Fruit fly (Drosophila melanogaster): ENCODE results near the gene Ir94h.
A peak's percentile ranks its signal among the peaks of the same experiment; 100 is the strongest.

Gene Ir94h

dm6 chr3R:23487201-23487600, at the start of gene Ir94h:
TSS of gene Ir94h (plus strand) at chr3R:23487501.
- TF ChIP-seq CG6163 (GFP tag; IDR thresholded peaks at IDR 0.05) (no peak), pdm3 (GFP tag; optimal IDR thresholded peaks at IDR 0.05) (no peak), fd59A (GFP tag; optimal IDR thresholded peaks at IDR 0.05) (no peak), svp (GFP tag) (no peak), spab (GFP tag; optimal IDR thresholded peaks at IDR 0.05) (no peak), acj6 (GFP tag; optimal IDR thresholded peaks at IDR 0.05) (no peak), CG4318 (GFP tag; optimal IDR thresholded peaks at IDR 0.05) (no peak), Hr4 (GFP tag; optimal IDR thresholded peaks at IDR 0.05) (no peak), CG10631 (GFP tag; optimal IDR thresholded peaks at IDR 0.05) (no peak), ss (GFP tag; optimal IDR thresholded peaks at IDR 0.05) (no peak), CG6276 (GFP tag; optimal IDR thresholded peaks at IDR 0.05) (no peak), dac (GFP tag; optimal IDR thresholded peaks at IDR 0.05) (no peak), CG1621 (tag; optimal IDR thresholded peaks at IDR 0.05) (no peak), CG9139 (GFP tag; optimal IDR thresholded peaks at IDR 0.05) (no peak), eg (GFP tag; IDR thresholded peaks at IDR 0.05) (no peak), salr (GFP tag; optimal IDR thresholded peaks at IDR 0.05) (no peak)

- TF ChIP-seq Sox14 (GFP tag; optimal IDR thresholded peaks at IDR 0.05) (no peak), pdm3 (GFP tag; optimal IDR thresholded peaks at IDR 0.05) (no peak), Eip93F (GFP tag; optimal IDR thresholded peaks at IDR 0.05) (no peak), Eip78C (GFP tag) (no peak), fd59A (GFP tag; optimal IDR thresholded peaks at IDR 0.05) (no peak), Gug (GFP tag; IDR thresholded peaks at IDR 0.05) (no peak), vri (GFP tag; optimal IDR thresholded peaks at IDR 0.05) (no peak), CG16779 (tag; optimal IDR thresholded peaks at IDR 0.05) (no peak)
Measured at dm6 chr3R:23438184-23438787, 49.0 kb upstream of the Ir94h start.

dm6 chr3R:23445249-23445916, 41.9 kb upstream of the Ir94h start:
- peak; percentile 48 for TF ChIP-seq Hr4 (GFP tag; optimal IDR thresholded peaks at IDR 0.05)
- peak in 1 of 2 experiments; percentile 21 for TF ChIP-seq salr (GFP tag; optimal IDR thresholded peaks at IDR 0.05)
- TF ChIP-seq Hr38 (GFP tag; optimal IDR thresholded peaks at IDR 0.05): no peak
- TF ChIP-seq eg (GFP tag; IDR thresholded peaks at IDR 0.05): peak; percentile 39; the same call in 1 of the 3 replicates
- TF ChIP-seq CG32006 (GFP tag; optimal IDR thresholded peaks at IDR 0.05): peak; percentile 60
- no peak for TF ChIP-seq CG8632 (GFP tag; optimal IDR thresholded peaks at IDR 0.05)
- TF ChIP-seq fkh (GFP tag; optimal IDR thresholded peaks at IDR 0.05): peak; percentile 67
- TF ChIP-seq Sox14 (GFP tag; optimal IDR thresholded peaks at IDR 0.05): no peak
- TF ChIP-seq CG15336 (GFP tag; IDR thresholded peaks at IDR 0.05): peak; percentile 33; the same call in 1 of the 2 replicates
- peak; percentile 2 for TF ChIP-seq CG6276 (GFP tag; optimal IDR thresholded peaks at IDR 0.05)
- TF ChIP-seq CG8119 (GFP tag; IDR thresholded peaks at IDR 0.05): 0 out of 3 replicates have a peak, but pooled peaks have one; percentile 31
- TF ChIP-seq CG10669 (GFP tag; optimal IDR thresholded peaks at IDR 0.05): no peak
- TF ChIP-seq Eip78C (GFP tag): peak; percentile 38
- peak; percentile 40 for TF ChIP-seq CG4318 (GFP tag; optimal IDR thresholded peaks at IDR 0.05)

DNA sequence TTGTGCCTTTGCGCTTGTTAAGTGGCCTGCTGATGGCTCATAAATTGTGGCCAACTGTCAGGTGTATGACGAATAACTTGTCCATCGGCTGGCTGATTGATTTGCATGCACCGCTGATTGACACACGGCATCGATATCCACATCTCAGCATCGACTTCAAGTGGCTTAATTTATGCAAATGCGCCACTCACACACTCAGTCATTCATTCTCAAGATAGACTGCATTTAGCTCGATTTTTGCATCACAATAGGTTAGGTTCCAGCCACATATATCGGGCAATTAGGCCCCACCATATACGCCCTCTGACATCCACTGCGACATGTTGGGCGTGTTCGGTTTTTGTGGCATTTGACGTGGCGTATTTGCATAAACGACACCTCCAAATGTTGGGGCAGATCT, 31.4 kb upstream of the Ir94h start:
- TF ChIP-seq Gug (GFP tag; IDR thresholded peaks at IDR 0.05) (no peak), pdm3 (GFP tag; optimal IDR thresholded peaks at IDR 0.05) (no peak), acj6 (GFP tag; optimal IDR thresholded peaks at IDR 0.05) (no peak), CG6163 (GFP tag; IDR thresholded peaks at IDR 0.05) (no peak), CG3919 (GFP tag; optimal IDR thresholded peaks at IDR 0.05) (no peak), esn (GFP tag; optimal IDR thresholded peaks at IDR 0.05) (no peak), CG1621 (tag; optimal IDR thresholded peaks at IDR 0.05) (no peak), eg (GFP tag; IDR thresholded peaks at IDR 0.05) (no peak), CG8119 (GFP tag; IDR thresholded peaks at IDR 0.05) (no peak), CG11762 (GFP tag; optimal IDR thresholded peaks at IDR 0.05; ENCODE audit: insufficient read depth) (no peak), Met (GFP tag; optimal IDR thresholded peaks at IDR 0.05) (no peak)
